Fruit fly (Drosophila melanogaster): ENCODE data around the gene mRpL36.
A peak's percentile ranks its signal among the peaks of the same experiment; 100 is the strongest.

mRpL36 gene

DNA sequence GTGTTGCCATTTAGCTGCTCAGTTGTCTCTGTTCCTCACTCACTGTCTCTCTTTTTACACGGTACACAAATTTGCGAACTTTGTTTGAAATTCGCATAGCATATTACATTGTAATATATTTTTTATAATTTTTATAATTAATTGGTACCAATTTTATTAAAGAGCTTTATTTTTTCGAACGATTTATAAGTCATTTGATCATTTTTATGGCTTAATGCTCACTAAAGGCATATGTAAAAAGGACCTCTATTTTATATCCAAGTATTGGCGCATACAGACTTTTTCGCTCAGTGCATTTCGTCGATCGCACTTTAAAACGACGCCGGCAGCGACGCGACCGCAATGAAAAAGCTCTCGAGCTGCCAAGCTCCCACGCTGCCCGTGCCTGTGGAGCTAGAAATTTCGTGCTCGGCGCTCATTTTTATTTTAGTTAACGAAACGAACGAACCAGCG lies 28.8 kb downstream of the mRpL36 start (continued):
- TF ChIP-seq CG2116 (GFP tag; optimal IDR thresholded peaks at IDR 0.05): peak; percentile 78
- peak; percentile 85 for TF ChIP-seq H15 (GFP tag; IDR thresholded peaks at IDR 0.05)
- peak; percentile 20 for TF ChIP-seq MESR4 (GFP tag; optimal IDR thresholded peaks at IDR 0.05)
- peak; percentile 90 for TF ChIP-seq CrebB (tag; optimal IDR thresholded peaks at IDR 0.05)
- TF ChIP-seq Ptx1 (GFP tag; IDR thresholded peaks at IDR 0.05): peak; percentile 96
- TF ChIP-seq Lpt (GFP tag; optimal IDR thresholded peaks at IDR 0.05): no peak
- TF ChIP-seq Tbp (GFP tag; optimal IDR thresholded peaks at IDR 0.05): no peak
- peak; percentile 78 for TF ChIP-seq zen (tag; optimal IDR thresholded peaks at IDR 0.05)
- TF ChIP-seq gfzf (GFP tag; optimal IDR thresholded peaks at IDR 0.05): no peak
- TF ChIP-seq Bteb2 (GFP tag; optimal IDR thresholded peaks at IDR 0.05): peak; percentile 88
- peak; percentile 81 for TF ChIP-seq CG1647 (GFP tag; optimal IDR thresholded peaks at IDR 0.05)
- TF ChIP-seq chn (GFP tag; optimal IDR thresholded peaks at IDR 0.05): peak; percentile 78
- TF ChIP-seq onecut (GFP tag; IDR thresholded peaks at IDR 0.05): peak; percentile 77
- TF ChIP-seq CG33213 (GFP tag; optimal IDR thresholded peaks at IDR 0.05): peak; percentile 76
- TF ChIP-seq CG10274 (GFP tag; optimal IDR thresholded peaks at IDR 0.05): peak; percentile 86
- TF ChIP-seq croc (GFP tag; conservative IDR thresholded peaks at IDR 0.05): peak; percentile 54; the same call in 2 of the 3 replicates
- TF ChIP-seq BtbVII (GFP tag; optimal IDR thresholded peaks at IDR 0.05): peak; percentile 98
- TF ChIP-seq CG16863 (GFP tag; optimal IDR thresholded peaks at IDR 0.05): peak; percentile 45
- TF ChIP-seq pnt (GFP tag; optimal IDR thresholded peaks at IDR 0.05): peak; percentile 70
- peak; percentile 72 for TF ChIP-seq exex (tag; optimal IDR thresholded peaks at IDR 0.05)
- TF ChIP-seq ac (GFP tag; optimal IDR thresholded peaks at IDR 0.05): no peak
- peak; percentile 69 for TF ChIP-seq jing (GFP tag; optimal IDR thresholded peaks at IDR 0.05)
- TF ChIP-seq Atf3 (GFP tag; optimal IDR thresholded peaks at IDR 0.05): no peak
- TF ChIP-seq slou (GFP tag; optimal IDR thresholded peaks at IDR 0.05): peak; percentile 89
- TF ChIP-seq MBD-R2 (GFP tag; IDR thresholded peaks at IDR 0.05): peak; percentile 85
- TF ChIP-seq CG12236 (GFP tag; optimal IDR thresholded peaks at IDR 0.05): peak; percentile 30
- TF ChIP-seq H2.0 (GFP tag; IDR thresholded peaks at IDR 0.05): peak; percentile 90
- peak; percentile 91 for TF ChIP-seq CG9437 (GFP tag; optimal IDR thresholded peaks at IDR 0.05)
- TF ChIP-seq CG30020 (tag; optimal IDR thresholded peaks at IDR 0.05): no peak
- peak; percentile 91 for TF ChIP-seq E2f1 (GFP tag; IDR thresholded peaks at IDR 0.05)
- peak; percentile 97 for TF ChIP-seq B-H2 (GFP tag; optimal IDR thresholded peaks at IDR 0.05)
- peak; percentile 83 for TF ChIP-seq Doc2 (GFP tag; IDR thresholded peaks at IDR 0.05)
- peak; percentile 89 for TF ChIP-seq mam (GFP tag; optimal IDR thresholded peaks at IDR 0.05)
- peak; percentile 99 for TF ChIP-seq CG18599 (GFP tag; optimal IDR thresholded peaks at IDR 0.05)
- peak; percentile 82 for TF ChIP-seq shn (GFP tag; optimal IDR thresholded peaks at IDR 0.05)
- peak; percentile 99 for TF ChIP-seq Dek (tag; optimal IDR thresholded peaks at IDR 0.05)
- peak; percentile 75 for TF ChIP-seq CHES-1-like (GFP tag; optimal IDR thresholded peaks at IDR 0.05)
- no peak for TF ChIP-seq stwl (tag; optimal IDR thresholded peaks at IDR 0.05)
- peak; percentile 87 for TF ChIP-seq Xrp1 (GFP tag; IDR thresholded peaks at IDR 0.05)
- peak; percentile 95 for TF ChIP-seq Oli (tag; optimal IDR thresholded peaks at IDR 0.05)
- TF ChIP-seq CG4282 (GFP tag; optimal IDR thresholded peaks at IDR 0.05): peak; percentile 66
- peak; percentile 71 for TF ChIP-seq CG8944 (GFP tag; optimal IDR thresholded peaks at IDR 0.05)
- peak; percentile 93 for TF ChIP-seq CG2889 (GFP tag; IDR thresholded peaks at IDR 0.05)
- TF ChIP-seq CG5953 (GFP tag; IDR thresholded peaks at IDR 0.05): peak; percentile 69
- peak; percentile 85; the same call in 2 of the 3 replicates for TF ChIP-seq CG3726 (GFP tag; IDR thresholded peaks at IDR 0.05)
- peak; percentile 87 for TF ChIP-seq HLH54F (GFP tag; optimal IDR thresholded peaks at IDR 0.05)
- peak; percentile 98 for TF ChIP-seq Med (GFP tag)
- TF ChIP-seq en (GFP tag; optimal IDR thresholded peaks at IDR 0.05): peak; percentile 55
- peak; percentile 79 for TF ChIP-seq CG31388 (GFP tag; optimal IDR thresholded peaks at IDR 0.05)
- peak; percentile 86 for TF ChIP-seq CG8388 (GFP tag; optimal IDR thresholded peaks at IDR 0.05)
- TF ChIP-seq Usf (GFP tag; optimal IDR thresholded peaks at IDR 0.05): peak; percentile 95
- TF ChIP-seq abd-A (tag; optimal IDR thresholded peaks at IDR 0.05): peak; percentile 56

All from whole organism, embryonic.